Worm (Caenorhabditis elegans) whole organism, young adult: ENCODE measurements around the gene Y41C4A.6.

ENCODE experiments used
- F23B12.7 ChIP-seq: sonication (generic microtip); optimal IDR thresholded peaks from 2 replicates; lab custom pipeline; 2017; ENCODE audit warnings: missing genetic modification characterization, mild to moderate bottlenecking, missing compliant biosample characterization, antibody characterized with exemption, moderate library complexity; ENCODE audit not compliant: insufficient read depth
- F55B11.4 ChIP-seq: sonication (generic microtip); optimal IDR thresholded peaks from 2 replicates; lab custom pipeline; 2016; ENCODE audit warnings: missing compliant biosample characterization, missing genetic modification characterization, borderline replicate concordance; ENCODE audit not compliant: insufficient read depth
- K12H6.12 ChIP-seq: fragments of 200-800 bp; sonication (Bioruptor generic); optimal IDR thresholded peaks from 2 replicates; lab custom pipeline; 2018; ENCODE audit warnings: mild to moderate bottlenecking, missing genetic modification characterization, missing compliant biosample characterization
- chd-7 ChIP-seq: sonication (generic microtip); optimal IDR thresholded peaks from 2 replicates; lab custom pipeline; 2016; ENCODE audit warnings: mild to moderate bottlenecking, missing genetic modification characterization, moderate library complexity, missing compliant biosample characterization
- ets-4 ChIP-seq: fragments of 200-800 bp; sonication (Bioruptor generic); optimal IDR thresholded peaks from 2 replicates; lab custom pipeline; 2018; ENCODE audit warnings: mild to moderate bottlenecking, missing genetic modification characterization, missing compliant biosample characterization
- hlh-12 ChIP-seq: sonication (generic microtip); optimal IDR thresholded peaks from 2 replicates; lab custom pipeline; 2016; ENCODE audit warnings: missing genetic modification characterization, missing compliant biosample characterization
- rec-8 ChIP-seq, 2 experiments: sonication (generic microtip); optimal IDR thresholded peaks; 2 replicates each; lab custom pipeline; 2016; ENCODE audit warnings: mild to moderate bottlenecking in 2 of 2, missing genetic modification characterization in 2 of 2, missing genetic modification reagents in 2 of 2, missing genotype in 2 of 2, missing biosample characterization in 1 of 2, missing compliant biosample characterization in 1 of 2, moderate library complexity in 1 of 2
- tlf-1 ChIP-seq: fragments of 200-800 bp; sonication (Bioruptor generic); optimal IDR thresholded peaks from 2 replicates; lab custom pipeline; 2018; ENCODE audit warnings: mild to moderate bottlenecking, missing genetic modification characterization, missing compliant biosample characterization
- unc-62 ChIP-seq: fragments of 150-350 bp; optimal IDR thresholded peaks from 2 replicates; lab custom pipeline; 2014; ENCODE audit warnings: missing biosample characterization, missing genetic modification reagents, missing genetic modification characterization
- zfh-2 ChIP-seq: fragments of 200-800 bp; sonication (Bioruptor generic); conservative IDR thresholded peaks from 2 replicates; pipeline ENCODE4 v1.3.6; 2022; ENCODE audit warnings: missing genetic modification reagents, missing genetic modification characterization, missing compliant biosample characterization

DNA sequence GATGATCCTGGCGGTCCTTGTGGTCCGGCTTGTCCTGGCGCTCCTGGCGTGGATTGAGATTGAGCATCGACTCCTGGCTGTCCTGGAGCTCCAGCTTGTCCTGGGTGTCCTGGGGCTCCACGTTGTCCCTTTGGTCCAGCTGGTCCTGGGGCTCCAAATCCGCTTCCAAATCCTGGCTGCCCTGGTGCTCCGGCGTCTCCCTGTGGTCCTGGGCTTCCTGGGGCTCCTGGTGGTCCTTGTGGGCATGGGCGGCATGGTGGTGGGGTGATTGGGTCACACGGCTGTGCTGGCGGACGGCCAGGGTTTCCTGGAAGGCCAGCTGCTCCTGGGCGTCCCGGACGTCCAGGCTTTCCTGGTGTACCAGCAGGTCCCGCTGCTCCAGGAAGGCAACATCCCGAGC, 9.6 kb downstream of the Y41C4A.6 start:
- no peak for TF ChIP-seq unc-62 (GFP tag; lab: Kevin White, UChicago)
- TF ChIP-seq F55B11.4 (tag; lab: Kevin White, UChicago), result no peak
- TF ChIP-seq zfh-2 (GFP tag; lab: Robert Waterston, UW), result peak; percentile 95
- no peak for TF ChIP-seq rec-8 (tag; optimal IDR thresholded peaks at IDR 0.05; lab: Kevin White, UChicago)
- TF ChIP-seq ets-4 (GFP tag; lab: Kevin White, UChicago), result no peak
- no peak for TF ChIP-seq K12H6.12 (tag; lab: Kevin White, UChicago)
- no peak for TF ChIP-seq chd-7 (tag; lab: Kevin White, UChicago)
- no peak for TF ChIP-seq tlf-1 (GFP tag; lab: Kevin White, UChicago)
- TF ChIP-seq hlh-12 (tag; lab: Kevin White, UChicago), result no peak
- no peak for TF ChIP-seq F23B12.7 (tag; lab: Kevin White, UChicago)
